Worm (Caenorhabditis elegans) whole organism, early embryonic: ENCODE results near the gene folr-1.

Experiments
- aly-1 ChIP-seq: sonication (generic microtip); optimal IDR thresholded peaks from 2 replicates; lab custom pipeline; 2016; ENCODE audit warnings: missing genetic modification characterization, missing compliant biosample characterization
- ama-1 ChIP-seq: fragments of 150-350 bp; optimal IDR thresholded peaks from 2 replicates; lab custom pipeline; 2014
- ceh-13 ChIP-seq: fragments of 200-800 bp; sonication (Bioruptor generic); optimal IDR thresholded peaks from 2 replicates; lab custom pipeline; 2018; ENCODE audit warnings: mild to moderate bottlenecking, missing genetic modification characterization, missing compliant biosample characterization
- ceh-36 ChIP-seq: sonication (generic microtip); optimal IDR thresholded peaks from 2 replicates; lab custom pipeline; 2016; ENCODE audit warnings: missing genetic modification characterization, inconsistent platforms, missing compliant biosample characterization
- ets-7 ChIP-seq: sonication (generic microtip); optimal IDR thresholded peaks from 2 replicates; lab custom pipeline; 2016; ENCODE audit warnings: missing genotype, missing genetic modification characterization, missing compliant biosample characterization
- scrt-1 ChIP-seq: fragments of 200-800 bp; sonication (Bioruptor generic); IDR thresholded peaks from 2 replicates; pipeline ENCODE4 v1.3.6; 2022; ENCODE audit warnings: missing genetic modification characterization, missing compliant biosample characterization
- tbx-11 ChIP-seq: fragments of 200-800 bp; sonication (Bioruptor generic); IDR thresholded peaks from 2 replicates; pipeline ENCODE4 v1.3.6; 2022; ENCODE audit warnings: missing genetic modification characterization, missing compliant biosample characterization
- tra-4 ChIP-seq: sonication (generic microtip); optimal IDR thresholded peaks from 2 replicates; lab custom pipeline; 2017; ENCODE audit warnings: missing genetic modification characterization, missing compliant biosample characterization

ce11 chrX:9892323-9892722 lies 26.8 kb upstream of the folr-1 start, which contains the start of gene F21G4.1:
- no peak for TF ChIP-seq ama-1 (lab: Kevin White, UChicago)
- TF ChIP-seq ets-7 (tag; lab: Kevin White, UChicago) = no peak
- no peak for TF ChIP-seq tra-4
- no peak for TF ChIP-seq ceh-13 (GFP tag; lab: Kevin White, UChicago)
- TF ChIP-seq tbx-11 (GFP tag; lab: Robert Waterston, UW) = no peak
- TF ChIP-seq ceh-36 (tag; lab: Kevin White, UChicago) = no peak
- no peak for TF ChIP-seq scrt-1 (GFP tag; lab: Robert Waterston, UW)
- no peak for TF ChIP-seq aly-1 (tag; lab: Kevin White, UChicago)
